Worm (Caenorhabditis elegans) whole organism, L3 larva: Measurements from ENCODE around the gene ZK418.5.

Experiments
- ZK546.5 ChIP-seq: sonication (generic microtip); optimal IDR thresholded peaks from 2 replicates; lab custom pipeline; 2017; ENCODE audit warnings: missing biosample characterization, missing genetic modification characterization
- egl-27 ChIP-seq: sonication (generic microtip); optimal IDR thresholded peaks from 4 replicates; lab custom pipeline; 2017; ENCODE audit warnings: missing biosample characterization, missing genetic modification reagents, missing genetic modification characterization
- jun-1 ChIP-seq: fragments of 150-350 bp; optimal IDR thresholded peaks from 2 replicates; lab custom pipeline; 2014; ENCODE audit warnings: missing biosample characterization, missing genetic modification reagents, missing genetic modification characterization
- lin-15B ChIP-seq: fragments of 150-350 bp; optimal IDR thresholded peaks from 2 replicates; lab custom pipeline; 2014; ENCODE audit warnings: missing biosample characterization, missing genetic modification characterization
- nhr-11 ChIP-seq: fragments of 150-350 bp; optimal IDR thresholded peaks from 2 replicates; lab custom pipeline; 2014; ENCODE audit warnings: missing biosample characterization, missing genetic modification characterization
- nhr-23 ChIP-seq: fragments of 150-350 bp; optimal IDR thresholded peaks from 2 replicates; lab custom pipeline; 2014; ENCODE audit warnings: missing biosample characterization, missing genetic modification reagents, missing genetic modification characterization
- sea-2 ChIP-seq: fragments of 150-350 bp; sonication (generic microtip); optimal IDR thresholded peaks from 4 replicates; lab custom pipeline; 2014; ENCODE audit warnings: missing biosample characterization, missing genetic modification reagents, missing genetic modification characterization
- unc-39 ChIP-seq: sonication (generic microtip); optimal IDR thresholded peaks from 4 replicates; lab custom pipeline; 2017; ENCODE audit warnings: missing biosample characterization, missing genetic modification characterization

ce11 chrIII:7120477-7120876 is 46.8 kb upstream of the ZK418.5 start:
- TF ChIP-seq ZK546.5 (tag; lab: Kevin White, UChicago), result no peak
- TF ChIP-seq sea-2, result no peak
- TF ChIP-seq nhr-11 (tag; lab: Kevin White, UChicago), result no peak
- peak; percentile 68 for TF ChIP-seq nhr-23
- no peak for TF ChIP-seq unc-39 (tag; lab: Kevin White, UChicago)
- peak; percentile 46 for TF ChIP-seq egl-27 (tag; lab: Kevin White, UChicago)
- TF ChIP-seq lin-15B (tag; lab: Kevin White, UChicago), result no peak
- peak; percentile 22 for TF ChIP-seq jun-1
